Worm (Caenorhabditis elegans): ENCODE results near the gene srh-295.

DNA sequence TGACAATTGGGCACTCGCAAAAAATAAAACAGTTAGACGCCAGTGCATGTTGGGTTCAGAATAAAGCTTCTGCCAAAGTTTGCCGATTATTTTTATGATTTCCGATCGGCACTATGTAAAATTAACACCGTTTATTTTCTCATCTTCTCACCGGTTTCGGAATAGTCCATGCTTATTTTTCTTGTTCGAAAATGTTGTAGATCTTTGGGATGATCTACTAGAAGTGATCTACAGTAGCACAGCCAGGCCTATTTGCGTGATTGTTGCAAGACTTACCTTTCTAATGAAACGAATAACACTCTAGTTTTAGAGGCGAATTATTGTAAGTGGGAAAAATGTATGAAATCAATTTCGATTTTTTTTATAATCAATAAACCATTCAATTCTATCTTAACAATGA lies 20.2 kb downstream of the srh-295 start, which contains the start of gene clec-231:
- TF ChIP-seq pha-4 (tag; optimal IDR thresholded peaks at IDR 0.05) (no peak), F13H6.1 (tag; optimal IDR thresholded peaks at IDR 0.05) (no peak), ceh-31 (tag; optimal IDR thresholded peaks at IDR 0.05) (no peak), nhr-232 (tag; optimal IDR thresholded peaks at IDR 0.05) (no peak), elt-2 (tag; optimal IDR thresholded peaks at IDR 0.05) (no peak), sdc-2 (tag; optimal IDR thresholded peaks at IDR 0.05) (no peak), pqm-1 (tag; optimal IDR thresholded peaks at IDR 0.05) (no peak), ceh-22 (tag; optimal IDR thresholded peaks at IDR 0.05) (no peak), hlh-30 (tag; optimal IDR thresholded peaks at IDR 0.05; ENCODE audit: insufficient read depth) (no peak), nfya-1 (tag; optimal IDR thresholded peaks at IDR 0.05) (no peak), C38D4.7 (GFP tag; optimal IDR thresholded peaks at IDR 0.05) (no peak), ama-1 (optimal IDR thresholded peaks at IDR 0.05) (no peak), ceh-9 (tag; optimal IDR thresholded peaks at IDR 0.05) (no peak)
